Worm (Caenorhabditis elegans): ENCODE results near the gene ZK792.4.

The ZK792.4 gene

ce11 chrIV:11635437-11636408, 46.1 kb downstream of the ZK792.4 start, which contains the start of gene mars-1:
Gene mars-1 (minus strand): TSS chrIV:11635487.
- TF ChIP-seq mep-1 (tag; optimal IDR thresholded peaks at IDR 0.05) (peak; percentile 78), lin-13 (GFP tag; optimal IDR thresholded peaks at IDR 0.05) (peak; percentile 64), tra-1 (GFP tag; IDR thresholded peaks at IDR 0.05) (no peak), nhr-28 (tag; optimal IDR thresholded peaks at IDR 0.05) (peak; percentile 41), lin-38 (GFP tag; IDR thresholded peaks at IDR 0.05) (peak; percentile 96), unc-130 (GFP tag; optimal IDR thresholded peaks at IDR 0.05) (peak; percentile 50), snpc-4 (tag; optimal IDR thresholded peaks at IDR 0.05) (no peak), lsy-2 (tag; optimal IDR thresholded peaks at IDR 0.05) (peak; percentile 12 to 80), dmd-9 (GFP tag; IDR thresholded peaks at IDR 0.05) (peak; percentile 36; the same call in 1 of the 2 replicates), mdl-1 (tag; optimal IDR thresholded peaks at IDR 0.05) (peak in 1 of 2 experiments; percentile 15), nhr-11 (tag; optimal IDR thresholded peaks at IDR 0.05) (peak; percentile 66), rbr-2 (tag; optimal IDR thresholded peaks at IDR 0.05) (peak; percentile 62), T26A8.4 (GFP tag; IDR thresholded peaks at IDR 0.05) (no peak), F26F4.8 (GFP tag; conservative IDR thresholded peaks at IDR 0.05) (no peak), daf-8 (GFP tag; IDR thresholded peaks at IDR 0.05) (no peak), spr-3 (GFP tag; optimal IDR thresholded peaks at IDR 0.05) (no peak), egl-27 (tag; optimal IDR thresholded peaks at IDR 0.05) (no peak), hlh-30 (tag; optimal IDR thresholded peaks at IDR 0.05; ENCODE audit: insufficient read depth) (peak; percentile 64), vab-7 (GFP tag; IDR thresholded peaks at IDR 0.05) (no peak), mdt-29 (GFP tag; IDR thresholded peaks at IDR 0.05) (no peak), unc-62 (GFP tag; optimal IDR thresholded peaks at IDR 0.05 in 1 of 2) (peak in 1 of 2 experiments; percentile 51), unc-62 (tag; optimal IDR thresholded peaks at IDR 0.05) (no peak), aha-1 (tag) (no peak), F37D6.2 (tag; optimal IDR thresholded peaks at IDR 0.05) (peak; percentile 33), ZK546.5 (tag; optimal IDR thresholded peaks at IDR 0.05) (no peak), daf-16 (GFP tag; optimal IDR thresholded peaks at IDR 0.05) (peak in 1 of 2 experiments; percentile 50), daf-16 (tag; optimal IDR thresholded peaks at IDR 0.05) (peak; percentile 55), dpl-1 (GFP tag; optimal IDR thresholded peaks at IDR 0.05) (peak; percentile 62), Y48G9A.11 (GFP tag; IDR thresholded peaks at IDR 0.05) (no peak), ceh-28 (tag; optimal IDR thresholded peaks at IDR 0.05) (no peak), dve-1 (tag; optimal IDR thresholded peaks at IDR 0.05; ENCODE audit: insufficient read depth) (peak; percentile 45), attf-4 (tag; optimal IDR thresholded peaks at IDR 0.05) (no peak), R02D3.7 (tag; optimal IDR thresholded peaks at IDR 0.05) (no peak), mxl-3 (GFP tag; optimal IDR thresholded peaks at IDR 0.05) (peak; percentile 52), hmg-1.1 (GFP tag; IDR thresholded peaks at IDR 0.05) (0 out of 2 replicates have a peak, but pooled peaks have one; percentile 14), hif-1 (tag; optimal IDR thresholded peaks at IDR 0.05) (peak in 1 of 2 experiments; percentile 74), mes-2 (tag; optimal IDR thresholded peaks at IDR 0.05; ENCODE audit: poor library complexity, severe bottlenecking) (peak; percentile 82), pha-4 (GFP tag; IDR thresholded peaks at IDR 0.05) (no peak), pha-4 (tag; optimal IDR thresholded peaks at IDR 0.05) (no peak), nhr-77 (tag; optimal IDR thresholded peaks at IDR 0.05) (no peak), lin-1 (GFP tag; IDR thresholded peaks at IDR 0.05) (no peak), T20F7.1 (GFP tag; optimal IDR thresholded peaks at IDR 0.05) (peak; percentile 81), ceh-44 (GFP tag; IDR thresholded peaks at IDR 0.05) (0 out of 2 replicates have a peak, but pooled peaks have one; percentile 33), hlh-11 (tag; optimal IDR thresholded peaks at IDR 0.05) (peak; percentile 64), skn-1 (tag; optimal IDR thresholded peaks at IDR 0.05) (no peak), dmd-6 (GFP tag; IDR thresholded peaks at IDR 0.05) (0 out of 2 replicates have a peak, but pooled peaks have one; percentile 20)
